Worm (Caenorhabditis elegans): ENCODE data around the gene crls-1.

Gene crls-1

DNA sequence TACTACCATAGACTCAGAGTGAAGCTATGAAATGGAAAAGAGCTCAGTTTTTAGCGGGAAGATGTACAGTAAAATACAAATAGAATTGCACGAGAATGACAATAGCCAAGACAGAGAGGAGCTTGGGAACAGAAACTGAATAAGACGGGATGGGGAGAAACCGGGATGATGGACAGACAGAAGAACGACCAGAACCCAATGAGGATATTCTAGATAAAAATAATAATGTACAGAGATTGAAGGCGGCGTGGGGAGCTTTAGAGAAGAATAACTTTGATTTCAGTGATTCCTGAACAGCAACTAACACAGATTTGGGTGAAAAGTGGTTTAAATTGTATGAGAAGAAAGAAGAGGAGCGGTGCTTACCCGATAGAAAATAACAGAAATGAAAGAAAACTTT, 28.2 kb downstream of the crls-1 start:
- TF ChIP-seq tra-4 (tag; optimal IDR thresholded peaks at IDR 0.05) (no peak), tbx-37 (GFP tag; conservative IDR thresholded peaks at IDR 0.05) (no peak), F13C5.2 (tag; optimal IDR thresholded peaks at IDR 0.05) (no peak), B0310.2 (tag; optimal IDR thresholded peaks at IDR 0.05) (no peak), ceh-13 (GFP tag; optimal IDR thresholded peaks at IDR 0.05) (no peak), ceh-36 (tag; optimal IDR thresholded peaks at IDR 0.05) (no peak), flt-1 (GFP tag; IDR thresholded peaks at IDR 0.05) (no peak), pes-1 (GFP tag; IDR thresholded peaks at IDR 0.05) (no peak), hmg-4 (GFP tag; optimal IDR thresholded peaks at IDR 0.05) (no peak), tbx-11 (GFP tag; IDR thresholded peaks at IDR 0.05) (no peak)

DNA sequence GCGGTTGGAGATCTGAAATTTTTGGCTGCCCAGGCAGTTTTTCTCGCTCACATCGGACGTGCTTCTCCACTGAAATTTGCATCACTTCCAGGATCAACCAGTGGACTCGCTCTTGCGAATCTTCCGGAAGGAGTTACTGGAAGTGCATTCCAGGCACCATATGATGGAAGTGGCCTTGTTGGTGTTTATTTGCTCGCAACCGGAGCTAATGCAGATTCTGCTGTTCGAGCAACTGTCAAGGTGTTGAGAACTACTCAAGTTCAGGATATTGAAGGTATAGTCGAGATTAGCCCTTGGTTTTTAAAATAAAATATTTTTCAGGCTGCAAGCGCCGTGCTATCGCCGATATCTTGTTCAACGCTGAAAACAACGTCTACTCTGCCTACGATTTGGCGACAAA, 28.9 kb downstream of the crls-1 start:
- no peak for TF ChIP-seq aly-1 (tag; optimal IDR thresholded peaks at IDR 0.05)
- no peak for TF ChIP-seq F13C5.2 (tag; optimal IDR thresholded peaks at IDR 0.05)
- no peak for TF ChIP-seq hmbx-1 (tag; optimal IDR thresholded peaks at IDR 0.05)
- TF ChIP-seq tbx-37 (GFP tag; conservative IDR thresholded peaks at IDR 0.05): no peak
- no peak for TF ChIP-seq hmg-4 (GFP tag; optimal IDR thresholded peaks at IDR 0.05)
- TF ChIP-seq ceh-13 (GFP tag; optimal IDR thresholded peaks at IDR 0.05): no peak
- TF ChIP-seq ama-1 (optimal IDR thresholded peaks at IDR 0.05): no peak
- TF ChIP-seq sea-1 (GFP tag; conservative IDR thresholded peaks at IDR 0.05): no peak
- TF ChIP-seq tbx-11 (GFP tag; IDR thresholded peaks at IDR 0.05): no peak
- TF ChIP-seq B0310.2 (tag; optimal IDR thresholded peaks at IDR 0.05): no peak
- no peak for TF ChIP-seq scrt-1 (GFP tag; IDR thresholded peaks at IDR 0.05)

DNA sequence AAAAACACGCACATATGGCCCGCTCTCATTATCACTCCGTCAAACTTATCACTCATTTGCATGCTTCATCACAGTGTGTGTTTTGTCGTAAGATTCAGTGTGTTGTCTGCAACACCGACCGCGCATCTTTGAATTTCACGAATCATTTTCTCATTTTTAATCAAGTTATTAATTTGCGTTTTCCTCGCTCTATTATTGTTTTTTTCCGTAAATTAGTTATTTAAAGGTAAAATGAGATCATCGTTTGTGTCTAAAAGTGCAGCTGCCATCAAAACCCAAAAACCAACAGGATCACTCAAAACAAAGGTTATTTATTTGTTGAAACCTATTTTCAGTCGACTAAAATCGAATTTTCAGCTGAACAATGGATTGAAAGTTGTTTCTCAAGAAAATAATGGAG, 30.1 kb downstream of the crls-1 start, which contains the start of the genes T24C4.5 and ucr-2.3:
TSS of gene T24C4.5 (minus strand) at position 101 of the 400 bp plus-strand sequence.
TSS of gene ucr-2.3 (plus strand) at position 227 of the 400 bp plus-strand sequence.
- no peak for TF ChIP-seq hnd-1 (tag; optimal IDR thresholded peaks at IDR 0.05)
- TF ChIP-seq tra-4 (tag; optimal IDR thresholded peaks at IDR 0.05): no peak
- no peak for TF ChIP-seq pes-1 (GFP tag; IDR thresholded peaks at IDR 0.05)
- TF ChIP-seq ama-1 (optimal IDR thresholded peaks at IDR 0.05): no peak
- TF ChIP-seq tbx-37 (GFP tag; conservative IDR thresholded peaks at IDR 0.05): no peak
- TF ChIP-seq scrt-1 (GFP tag; IDR thresholded peaks at IDR 0.05): no peak
- TF ChIP-seq F13C5.2 (tag; optimal IDR thresholded peaks at IDR 0.05): no peak
- TF ChIP-seq tbx-11 (GFP tag; IDR thresholded peaks at IDR 0.05): no peak
- no peak for TF ChIP-seq ets-7 (tag; optimal IDR thresholded peaks at IDR 0.05)
- TF ChIP-seq sea-1 (GFP tag; conservative IDR thresholded peaks at IDR 0.05): no peak
- TF ChIP-seq ceh-13 (GFP tag; optimal IDR thresholded peaks at IDR 0.05): no peak
- TF ChIP-seq hmg-4 (GFP tag; optimal IDR thresholded peaks at IDR 0.05): no peak
- TF ChIP-seq ceh-36 (tag; optimal IDR thresholded peaks at IDR 0.05): no peak
- TF ChIP-seq flt-1 (GFP tag; IDR thresholded peaks at IDR 0.05): no peak
- no peak for TF ChIP-seq hmbx-1 (tag; optimal IDR thresholded peaks at IDR 0.05)
- TF ChIP-seq aly-1 (tag; optimal IDR thresholded peaks at IDR 0.05): no peak

DNA sequence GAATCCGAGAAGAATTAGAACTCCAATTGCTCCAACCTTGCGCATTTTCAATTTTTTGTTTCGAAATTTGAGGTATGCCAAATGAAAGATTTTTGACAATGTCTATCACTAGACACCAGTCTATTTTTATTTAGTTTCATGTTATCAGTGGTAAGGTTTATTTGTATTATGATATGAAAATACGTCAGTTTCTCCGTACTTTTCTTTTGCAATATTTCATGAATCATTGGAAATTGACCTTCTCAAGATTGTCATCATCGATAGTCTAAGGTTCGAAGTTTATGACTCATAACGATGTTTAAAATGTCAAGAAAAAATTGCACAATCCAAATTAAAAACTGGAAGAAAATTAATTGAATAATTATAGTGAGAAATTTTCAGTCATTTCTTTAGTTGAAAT, 36.3 kb downstream of the crls-1 start, which contains the start of gene clc-19:
TSS of gene clc-19 (minus strand) at position 135 of the 400 bp plus-strand sequence.
- no peak for TF ChIP-seq tra-4 (tag; optimal IDR thresholded peaks at IDR 0.05)
- TF ChIP-seq hmg-4 (GFP tag; optimal IDR thresholded peaks at IDR 0.05): no peak
- TF ChIP-seq tbx-37 (GFP tag; conservative IDR thresholded peaks at IDR 0.05): no peak
- no peak for TF ChIP-seq tbx-11 (GFP tag; IDR thresholded peaks at IDR 0.05)
- no peak for TF ChIP-seq ceh-13 (GFP tag; optimal IDR thresholded peaks at IDR 0.05)
- no peak for TF ChIP-seq sea-1 (GFP tag; conservative IDR thresholded peaks at IDR 0.05)
- TF ChIP-seq B0310.2 (tag; optimal IDR thresholded peaks at IDR 0.05): no peak
- TF ChIP-seq F13C5.2 (tag; optimal IDR thresholded peaks at IDR 0.05): no peak
- TF ChIP-seq flt-1 (GFP tag; IDR thresholded peaks at IDR 0.05): no peak
- no peak for TF ChIP-seq ceh-36 (tag; optimal IDR thresholded peaks at IDR 0.05)
- TF ChIP-seq scrt-1 (GFP tag; IDR thresholded peaks at IDR 0.05): no peak
- no peak for TF ChIP-seq hnd-1 (tag; optimal IDR thresholded peaks at IDR 0.05)
- no peak for TF ChIP-seq aly-1 (tag; optimal IDR thresholded peaks at IDR 0.05)
- no peak for TF ChIP-seq hmbx-1 (tag; optimal IDR thresholded peaks at IDR 0.05)
- no peak for TF ChIP-seq pes-1 (GFP tag; IDR thresholded peaks at IDR 0.05)
- no peak for TF ChIP-seq ets-7 (tag; optimal IDR thresholded peaks at IDR 0.05)
- TF ChIP-seq ama-1 (optimal IDR thresholded peaks at IDR 0.05): no peak

DNA sequence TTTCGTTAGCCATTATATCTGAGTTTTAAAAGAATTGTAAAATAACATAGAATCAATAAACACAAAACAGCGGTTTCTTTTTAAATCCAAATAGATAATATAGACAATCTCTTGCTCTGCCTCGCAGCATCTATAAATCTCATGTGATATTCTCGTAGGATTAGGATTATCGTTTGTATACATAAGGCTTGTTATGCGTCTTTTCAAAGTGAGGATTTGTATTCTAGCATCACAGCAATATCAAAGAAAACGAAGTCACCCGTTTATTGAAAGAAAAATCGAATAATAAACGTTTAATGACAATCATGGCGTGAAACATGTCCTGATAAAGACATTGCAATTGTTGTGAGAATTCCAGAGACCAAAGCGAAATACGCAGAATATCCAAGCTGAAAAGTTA, 37.3 kb downstream of the crls-1 start, which contains the start of the genes T24C4.3 and clc-20:
TSS of gene T24C4.3 (minus strand) at position 101 of the 400 bp plus-strand sequence.
TSS of gene clc-20 (plus strand) at position 211 of the 400 bp plus-strand sequence.
- no peak for TF ChIP-seq ets-7 (tag; optimal IDR thresholded peaks at IDR 0.05)
- no peak for TF ChIP-seq aly-1 (tag; optimal IDR thresholded peaks at IDR 0.05)
- TF ChIP-seq sea-1 (GFP tag; conservative IDR thresholded peaks at IDR 0.05): no peak
- TF ChIP-seq tbx-37 (GFP tag; conservative IDR thresholded peaks at IDR 0.05): no peak
- TF ChIP-seq flt-1 (GFP tag; IDR thresholded peaks at IDR 0.05): no peak
- no peak for TF ChIP-seq hnd-1 (tag; optimal IDR thresholded peaks at IDR 0.05)
- no peak for TF ChIP-seq ama-1 (optimal IDR thresholded peaks at IDR 0.05)
- no peak for TF ChIP-seq scrt-1 (GFP tag; IDR thresholded peaks at IDR 0.05)
- TF ChIP-seq tbx-11 (GFP tag; IDR thresholded peaks at IDR 0.05): no peak
- no peak for TF ChIP-seq hmg-4 (GFP tag; optimal IDR thresholded peaks at IDR 0.05)
- TF ChIP-seq B0310.2 (tag; optimal IDR thresholded peaks at IDR 0.05): no peak
- TF ChIP-seq ceh-36 (tag; optimal IDR thresholded peaks at IDR 0.05): no peak
- TF ChIP-seq hmbx-1 (tag; optimal IDR thresholded peaks at IDR 0.05): no peak
- TF ChIP-seq ceh-13 (GFP tag; optimal IDR thresholded peaks at IDR 0.05): no peak
- TF ChIP-seq tra-4 (tag; optimal IDR thresholded peaks at IDR 0.05): no peak
- TF ChIP-seq F13C5.2 (tag; optimal IDR thresholded peaks at IDR 0.05): no peak

DNA sequence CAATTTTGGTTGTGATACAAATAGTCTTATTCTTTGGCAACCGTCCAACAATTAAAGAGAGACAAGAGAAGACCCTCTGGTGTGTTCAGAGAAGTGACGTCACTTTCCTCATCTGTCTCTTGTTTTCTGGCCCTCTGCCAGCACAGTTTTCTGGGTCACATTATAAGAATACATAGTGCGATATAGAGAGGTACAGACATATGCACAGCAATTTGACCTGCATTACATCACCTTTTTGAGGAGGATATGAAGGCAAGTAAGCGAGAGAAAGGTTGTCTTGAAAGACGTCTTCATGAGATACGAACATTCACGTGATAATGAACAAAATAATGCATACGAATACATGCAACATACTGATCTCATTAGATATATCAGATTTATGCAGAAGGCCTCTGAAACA, 39.1 kb downstream of the crls-1 start:
- no peak for TF ChIP-seq ama-1 (optimal IDR thresholded peaks at IDR 0.05)
- TF ChIP-seq flt-1 (GFP tag; IDR thresholded peaks at IDR 0.05): no peak
- no peak for TF ChIP-seq pes-1 (GFP tag; IDR thresholded peaks at IDR 0.05)
- no peak for TF ChIP-seq hmg-4 (GFP tag; optimal IDR thresholded peaks at IDR 0.05)
- TF ChIP-seq sea-1 (GFP tag; conservative IDR thresholded peaks at IDR 0.05): no peak
- no peak for TF ChIP-seq hmbx-1 (tag; optimal IDR thresholded peaks at IDR 0.05)
- TF ChIP-seq aly-1 (tag; optimal IDR thresholded peaks at IDR 0.05): no peak
- TF ChIP-seq B0310.2 (tag; optimal IDR thresholded peaks at IDR 0.05): no peak
- no peak for TF ChIP-seq ceh-36 (tag; optimal IDR thresholded peaks at IDR 0.05)
- no peak for TF ChIP-seq tra-4 (tag; optimal IDR thresholded peaks at IDR 0.05)
- no peak for TF ChIP-seq tbx-11 (GFP tag; IDR thresholded peaks at IDR 0.05)
- no peak for TF ChIP-seq F13C5.2 (tag; optimal IDR thresholded peaks at IDR 0.05)
- no peak for TF ChIP-seq scrt-1 (GFP tag; IDR thresholded peaks at IDR 0.05)
- TF ChIP-seq ceh-13 (GFP tag; optimal IDR thresholded peaks at IDR 0.05): no peak
- TF ChIP-seq hnd-1 (tag; optimal IDR thresholded peaks at IDR 0.05): no peak

DNA sequence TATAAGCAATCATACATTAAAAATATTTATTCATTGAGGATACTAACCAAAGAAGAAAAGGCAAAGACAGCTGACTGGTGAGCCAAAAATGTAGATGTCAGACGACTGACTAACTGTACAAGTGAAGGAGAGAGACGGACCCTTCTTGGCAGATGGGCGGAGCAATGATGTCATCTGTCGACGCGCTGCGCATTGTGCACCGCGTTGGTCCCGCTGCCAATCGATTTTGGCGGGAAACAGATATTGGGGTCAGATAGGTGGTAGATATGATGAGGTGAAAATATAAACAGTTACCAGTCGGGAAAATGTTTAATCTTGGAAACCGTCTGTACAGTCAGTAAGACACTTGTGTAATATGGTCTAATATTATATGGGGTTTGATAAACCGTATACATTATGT, 39.8 kb downstream of the crls-1 start, which contains the start of gene T24C4.2:
TSS of gene T24C4.2 (minus strand) at position 101 of the 400 bp plus-strand sequence.
- TF ChIP-seq B0310.2 (tag; optimal IDR thresholded peaks at IDR 0.05) (no peak), aly-1 (tag; optimal IDR thresholded peaks at IDR 0.05) (no peak), hmg-4 (GFP tag; optimal IDR thresholded peaks at IDR 0.05) (peak; percentile 36)
